Fruit fly (Drosophila melanogaster) S2 (cell line): ENCODE measurements around the gene gce.

Experiments
- CG8478 ChIP-seq: fragments of >200 bp; optimal IDR thresholded peaks from 2 replicates; lab custom pipeline; 2018
- CTCF ChIP-seq, 2 experiments: fragments of >200 bp; optimal IDR thresholded peaks; 2 replicates each; lab custom pipeline; 2018

DNA sequence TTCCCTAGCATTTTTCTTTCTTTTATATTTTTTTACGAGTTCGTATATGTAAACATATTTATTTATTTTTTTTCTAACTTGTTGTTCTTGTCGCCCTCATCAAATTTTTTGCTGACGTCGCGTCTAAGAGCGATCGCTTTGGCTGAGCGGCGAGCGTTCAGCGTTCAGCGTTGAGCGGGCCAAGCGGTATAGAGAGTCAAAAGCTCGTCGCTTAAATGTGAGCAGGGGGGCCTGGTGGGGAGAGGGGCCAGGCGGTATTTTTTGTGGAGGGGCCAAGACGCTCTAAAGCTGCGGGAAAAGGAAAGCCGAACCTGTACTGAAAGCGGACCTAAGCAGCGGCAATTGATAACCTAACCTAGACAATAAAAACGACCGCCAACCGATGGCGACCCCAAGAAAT lies 3.6 kb downstream of the gce start:
- TF ChIP-seq CG8478 (lab: Kevin White, UChicago): no peak
- TF ChIP-seq CTCF (optimal IDR thresholded peaks at IDR 0.05; lab: Kevin White, UChicago): no peak
